Fruit fly (Drosophila melanogaster) whole organism, wandering third instar larva: Measurements from ENCODE around the gene CG42585.

Experiments
- Abd-B ChIP-seq: fragments of >200 bp; optimal IDR thresholded peaks from 2 replicates; lab custom pipeline; 2017; ENCODE audit warnings: missing biosample characterization, missing genetic modification characterization
- Dfd ChIP-seq: fragments of >200 bp; optimal IDR thresholded peaks from 2 replicates; lab custom pipeline; 2017; ENCODE audit warnings: missing biosample characterization, missing genetic modification characterization
- GATAd ChIP-seq: sonication (Bioruptor generic); optimal IDR thresholded peaks from 2 replicates; lab custom pipeline; 2016; ENCODE audit warnings: missing biosample characterization, missing genetic modification characterization
- Mio ChIP-seq: sonication (Bioruptor generic); optimal IDR thresholded peaks from 2 replicates; lab custom pipeline; 2016; ENCODE audit warnings: missing biosample characterization, missing genetic modification characterization
- N ChIP-seq: fragments of >200 bp; optimal IDR thresholded peaks from 2 replicates; lab custom pipeline; 2018; ENCODE audit warnings: missing biosample characterization, missing external identifiers, missing genetic modification characterization
- dsf ChIP-seq: sonication (Bioruptor generic); optimal IDR thresholded peaks from 2 replicates; lab custom pipeline; 2016; ENCODE audit warnings: missing biosample characterization, missing genetic modification characterization, borderline replicate concordance
- fru ChIP-seq: fragments of 200-800 bp; sonication (Bioruptor generic); optimal IDR thresholded peaks from 3 replicates; lab custom pipeline; 2016; ENCODE audit warnings: missing biosample characterization, mild to moderate bottlenecking, missing genetic modification characterization
- h ChIP-seq: fragments of 200-800 bp; sonication (Bioruptor generic); optimal IDR thresholded peaks from 3 replicates; lab custom pipeline; 2016; ENCODE audit warnings: missing biosample characterization, mild to moderate bottlenecking, missing genetic modification characterization
- psq ChIP-seq: fragments of 200-800 bp; sonication (Bioruptor generic); optimal IDR thresholded peaks from 3 replicates; lab custom pipeline; 2017; ENCODE audit warnings: missing biosample characterization, mild to moderate bottlenecking, missing genetic modification characterization, moderate library complexity
- sage ChIP-seq: fragments of 200-800 bp; sonication (Bioruptor generic); optimal IDR thresholded peaks from 2 replicates; lab custom pipeline; 2016; ENCODE audit warnings: missing biosample characterization, mild to moderate bottlenecking, missing genetic modification characterization
- usp ChIP-seq: fragments of >200 bp; optimal IDR thresholded peaks from 2 replicates; lab custom pipeline; 2017; ENCODE audit warnings: missing biosample characterization, missing genetic modification characterization

- TF ChIP-seq Dfd (GFP tag; lab: Kevin White, UChicago): no peak
- TF ChIP-seq psq (GFP tag; lab: Kevin White, UChicago): no peak
- TF ChIP-seq h: no peak
- no peak for TF ChIP-seq sage (GFP tag; lab: Kevin White, UChicago)
- TF ChIP-seq Mio (GFP tag; lab: Kevin White, UChicago): no peak
- TF ChIP-seq usp: no peak
- TF ChIP-seq fru: no peak
- no peak for TF ChIP-seq N (GFP tag; lab: Kevin White, UChicago)
- TF ChIP-seq GATAd (GFP tag; lab: Kevin White, UChicago): no peak
- TF ChIP-seq Abd-B: no peak
- no peak for TF ChIP-seq dsf
Observed at dm6 chr2L:14730077-14730476, 9.6 kb upstream of the CG42585 start, which contains the start of gene CG42685.
